Fruit fly (Drosophila melanogaster) whole organism, embryonic: ENCODE measurements around the gene CG32170.
A peak's percentile ranks its signal among the peaks of the same experiment; 100 is the strongest.

Experiments
- ATbp ChIP-seq: fragments of 200-800 bp; sonication (Bioruptor generic); optimal IDR thresholded peaks from 2 replicates; lab custom pipeline; 2017; ENCODE audit warnings: missing biosample characterization, mild to moderate bottlenecking, missing genetic modification characterization, missing genetic modification reagents
- Blimp-1 ChIP-seq: fragments of 200-800 bp; sonication (Bioruptor generic); optimal IDR thresholded peaks from 3 replicates; lab custom pipeline; 2018; ENCODE audit warnings: missing biosample characterization, missing genetic modification characterization, mild to moderate bottlenecking, moderate library complexity, missing genetic modification reagents
- BtbVII ChIP-seq: fragments of 200-800 bp; sonication (Bioruptor generic); optimal IDR thresholded peaks from 3 replicates; lab custom pipeline; 2017; ENCODE audit warnings: missing biosample characterization, mild to moderate bottlenecking, missing genetic modification characterization
- CG10267 ChIP-seq: fragments of 200-800 bp; sonication (Bioruptor generic); optimal IDR thresholded peaks from 2 replicates; lab custom pipeline; 2018; ENCODE audit warnings: missing biosample characterization, mild to moderate bottlenecking, missing genetic modification characterization, moderate library complexity
- CG10979 ChIP-seq: fragments of 200-800 bp; sonication (Bioruptor generic); optimal IDR thresholded peaks from 2 replicates; lab custom pipeline; 2018; ENCODE audit warnings: missing biosample characterization, mild to moderate bottlenecking, missing genetic modification characterization, moderate library complexity
- CG11695 ChIP-seq: fragments of 200-800 bp; sonication (Bioruptor generic); IDR thresholded peaks from 3 replicates; pipeline ENCODE4 v1.3.6; 2022; ENCODE audit warnings: missing biosample characterization, missing genetic modification characterization
- CG11696 ChIP-seq: fragments of 200-800 bp; sonication (Bioruptor generic); IDR thresholded peaks from 2 replicates; pipeline ENCODE4 v1.3.6; 2022; ENCODE audit warnings: missing biosample characterization, missing genetic modification characterization
- CG1602 ChIP-seq: fragments of 200-800 bp; sonication (Bioruptor generic); optimal IDR thresholded peaks from 3 replicates; lab custom pipeline; 2016; ENCODE audit warnings: missing biosample characterization, missing genetic modification characterization
- CG1647 ChIP-seq: fragments of 200-800 bp; sonication (Bioruptor generic); optimal IDR thresholded peaks from 3 replicates; lab custom pipeline; 2016; ENCODE audit warnings: missing biosample characterization, missing genetic modification characterization
- CG17359 ChIP-seq: fragments of 200-800 bp; sonication (Bioruptor generic); optimal IDR thresholded peaks from 3 replicates; lab custom pipeline; 2018; ENCODE audit warnings: missing biosample characterization, mild to moderate bottlenecking, missing genetic modification characterization, moderate library complexity
- CG17361 ChIP-seq: fragments of 200-800 bp; sonication (Bioruptor generic); IDR thresholded peaks from 3 replicates; pipeline ENCODE4 v1.3.6; 2022; ENCODE audit warnings: missing biosample characterization, missing genetic modification characterization
- CG18262 ChIP-seq: fragments of 200-800 bp; optimal IDR thresholded peaks from 3 replicates; lab custom pipeline; 2019; ENCODE audit warnings: missing biosample characterization, mild to moderate bottlenecking, missing genetic modification characterization, moderate library complexity
- CG18619 ChIP-seq: fragments of 200-800 bp; sonication (Bioruptor generic); optimal IDR thresholded peaks from 3 replicates; lab custom pipeline; 2017; ENCODE audit warnings: missing biosample characterization, mild to moderate bottlenecking, missing genetic modification characterization
- CG2120 ChIP-seq: fragments of 200-800 bp; sonication (Bioruptor generic); optimal IDR thresholded peaks from 3 replicates; lab custom pipeline; 2016; ENCODE audit warnings: missing biosample characterization, missing genetic modification characterization
- CG2712 ChIP-seq: fragments of 200-800 bp; optimal IDR thresholded peaks from 3 replicates; lab custom pipeline; 2019; ENCODE audit warnings: missing biosample characterization, mild to moderate bottlenecking, missing genetic modification characterization, moderate library complexity
- CG3838 ChIP-seq: fragments of 200-800 bp; sonication (Bioruptor generic); optimal IDR thresholded peaks from 3 replicates; lab custom pipeline; 2016; ENCODE audit warnings: missing biosample characterization, missing genetic modification characterization
- CG4424 ChIP-seq: fragments of 200-800 bp; sonication (Bioruptor generic); optimal IDR thresholded peaks from 3 replicates; lab custom pipeline; 2016; ENCODE audit warnings: missing biosample characterization, missing genetic modification characterization
- CG6683 ChIP-seq: fragments of 200-800 bp; sonication (Bioruptor generic); optimal IDR thresholded peaks from 2 replicates; lab custom pipeline; 2017; ENCODE audit warnings: missing biosample characterization, mild to moderate bottlenecking, missing genetic modification characterization, missing genetic modification reagents
- CG8924 ChIP-seq: fragments of 200-800 bp; optimal IDR thresholded peaks from 3 replicates; lab custom pipeline; 2019; ENCODE audit warnings: missing biosample characterization, mild to moderate bottlenecking, missing genetic modification characterization, moderate library complexity
- CTCF ChIP-seq: fragments of 200-800 bp; sonication (Bioruptor generic); optimal IDR thresholded peaks from 2 replicates; lab custom pipeline; 2017; ENCODE audit warnings: missing biosample characterization, mild to moderate bottlenecking, missing genetic modification characterization, moderate library complexity
- CoRest ChIP-seq: fragments of 200-800 bp; sonication (Bioruptor generic); optimal IDR thresholded peaks from 3 replicates; lab custom pipeline; 2018; ENCODE audit warnings: missing biosample characterization, mild to moderate bottlenecking, missing genetic modification characterization, moderate library complexity
- D19A ChIP-seq: fragments of 200-800 bp; optimal IDR thresholded peaks from 3 replicates; lab custom pipeline; 2019; ENCODE audit warnings: missing biosample characterization, mild to moderate bottlenecking, missing genetic modification characterization, moderate library complexity
- Doc2 ChIP-seq: fragments of 200-800 bp; sonication (Bioruptor generic); IDR thresholded peaks from 2 replicates; pipeline ENCODE4 v1.3.6; 2022; ENCODE audit warnings: missing biosample characterization, missing genetic modification characterization
- Ets97D ChIP-seq: fragments of 200-800 bp; sonication (Bioruptor generic); optimal IDR thresholded peaks from 3 replicates; lab custom pipeline; 2016; ENCODE audit warnings: missing biosample characterization, missing genetic modification characterization
- Fer1 ChIP-seq: fragments of 200-800 bp; sonication (Bioruptor generic); optimal IDR thresholded peaks from 2 replicates; lab custom pipeline; 2017; ENCODE audit warnings: missing biosample characterization, mild to moderate bottlenecking, missing genetic modification characterization
- H2.0 ChIP-seq: fragments of 200-800 bp; sonication (Bioruptor generic); IDR thresholded peaks from 2 replicates; pipeline ENCODE4 v1.3.6; 2022; ENCODE audit warnings: missing biosample characterization, missing genetic modification characterization
- HHEX ChIP-seq: fragments of 200-800 bp; sonication (Bioruptor generic); optimal IDR thresholded peaks from 3 replicates; lab custom pipeline; 2017; ENCODE audit warnings: missing biosample characterization, mild to moderate bottlenecking, missing genetic modification characterization, missing genetic modification reagents
- Hmr ChIP-seq: fragments of 200-800 bp; sonication (Bioruptor generic); optimal IDR thresholded peaks from 3 replicates; lab custom pipeline; 2017; ENCODE audit warnings: mild to moderate bottlenecking, missing biosample characterization, missing genetic modification reagents, missing genetic modification characterization
- MTF-1 ChIP-seq: fragments of 200-800 bp; sonication (Bioruptor generic); optimal IDR thresholded peaks from 2 replicates; lab custom pipeline; 2018; ENCODE audit warnings: missing biosample characterization, mild to moderate bottlenecking, missing genetic modification characterization, borderline replicate concordance
- Oli ChIP-seq: fragments of 200-800 bp; sonication (Bioruptor generic); optimal IDR thresholded peaks from 2 replicates; lab custom pipeline; 2018; ENCODE audit warnings: missing biosample characterization, mild to moderate bottlenecking, missing genetic modification characterization, moderate library complexity
- Sox100B ChIP-seq: fragments of 200-800 bp; sonication (Bioruptor generic); optimal IDR thresholded peaks from 3 replicates; lab custom pipeline; 2018; ENCODE audit warnings: missing biosample characterization, mild to moderate bottlenecking, missing genetic modification characterization
- Xbp1 ChIP-seq: fragments of 200-800 bp; sonication (Bioruptor generic); optimal IDR thresholded peaks from 3 replicates; lab custom pipeline; 2016; ENCODE audit warnings: missing biosample characterization, mild to moderate bottlenecking, missing genetic modification characterization
- ac ChIP-seq: fragments of 200-800 bp; sonication (Bioruptor generic); optimal IDR thresholded peaks from 3 replicates; lab custom pipeline; 2017; ENCODE audit warnings: missing biosample characterization, mild to moderate bottlenecking, missing genetic modification characterization
- bcd ChIP-seq: fragments of 200-800 bp; sonication (Bioruptor generic); optimal IDR thresholded peaks from 2 replicates; lab custom pipeline; 2017; ENCODE audit warnings: missing biosample characterization, mild to moderate bottlenecking, missing genetic modification characterization
- cwo ChIP-seq: fragments of 200-800 bp; sonication (Bioruptor generic); optimal IDR thresholded peaks from 3 replicates; lab custom pipeline; 2017; ENCODE audit warnings: missing biosample characterization, missing genetic modification characterization, mild to moderate bottlenecking, moderate library complexity, missing genetic modification reagents
- dmrt11E ChIP-seq: fragments of 200-800 bp; sonication (Bioruptor generic); optimal IDR thresholded peaks from 3 replicates; lab custom pipeline; 2018; ENCODE audit warnings: missing biosample characterization, mild to moderate bottlenecking, missing genetic modification characterization, moderate library complexity
- dmrt99B ChIP-seq: fragments of 200-800 bp; sonication (Bioruptor generic); optimal IDR thresholded peaks from 2 replicates; lab custom pipeline; 2018; ENCODE audit warnings: missing biosample characterization, mild to moderate bottlenecking, missing genetic modification characterization, moderate library complexity
- dysf ChIP-seq: fragments of 200-800 bp; sonication (Bioruptor generic); IDR thresholded peaks from 3 replicates; pipeline ENCODE4 v1.3.6; 2022; ENCODE audit warnings: missing biosample characterization, missing genetic modification characterization
- esg ChIP-seq: fragments of 200-800 bp; sonication (Bioruptor generic); conservative IDR thresholded peaks from 2 replicates; pipeline ENCODE4 v1.3.6; 2022; ENCODE audit warnings: missing biosample characterization, missing genetic modification characterization
- fd96Cb ChIP-seq: fragments of 200-800 bp; sonication (Bioruptor generic); optimal IDR thresholded peaks from 2 replicates; lab custom pipeline; 2018; ENCODE audit warnings: missing biosample characterization, mild to moderate bottlenecking, missing genetic modification characterization, moderate library complexity
- gem ChIP-seq: fragments of 200-800 bp; sonication (Bioruptor generic); optimal IDR thresholded peaks from 2 replicates; lab custom pipeline; 2019; ENCODE audit warnings: missing biosample characterization, mild to moderate bottlenecking, missing genetic modification characterization, moderate library complexity
- grau ChIP-seq: fragments of 200-800 bp; optimal IDR thresholded peaks from 3 replicates; lab custom pipeline; 2019; ENCODE audit warnings: missing biosample characterization, mild to moderate bottlenecking, missing genetic modification characterization, moderate library complexity
- ind ChIP-seq: fragments of 200-800 bp; sonication (Bioruptor generic); optimal IDR thresholded peaks from 3 replicates; lab custom pipeline; 2016; ENCODE audit warnings: missing biosample characterization, missing genetic modification characterization
- klu ChIP-seq: fragments of 200-800 bp; sonication (Bioruptor generic); IDR thresholded peaks from 2 replicates; pipeline ENCODE4 v1.3.6; 2022; ENCODE audit warnings: missing biosample characterization, missing genetic modification characterization
- lab ChIP-seq: fragments of 200-800 bp; sonication (Bioruptor generic); optimal IDR thresholded peaks from 3 replicates; lab custom pipeline; 2017; ENCODE audit warnings: missing biosample characterization, missing genetic modification characterization, mild to moderate bottlenecking, moderate library complexity, missing genetic modification reagents
- org-1 ChIP-seq: fragments of 200-800 bp; sonication (Bioruptor generic); optimal IDR thresholded peaks from 2 replicates; lab custom pipeline; 2017; ENCODE audit warnings: missing biosample characterization, missing genetic modification characterization
- pita ChIP-seq: fragments of 200-800 bp; sonication (Bioruptor generic); optimal IDR thresholded peaks from 2 replicates; lab custom pipeline; 2017; ENCODE audit warnings: missing biosample characterization, mild to moderate bottlenecking, missing genetic modification characterization
- ro ChIP-seq: fragments of 200-800 bp; sonication (Bioruptor generic); IDR thresholded peaks from 2 replicates; pipeline ENCODE4 v1.3.6; 2022; ENCODE audit warnings: missing biosample characterization, missing genetic modification characterization
- toy ChIP-seq: fragments of 200-800 bp; sonication (Bioruptor generic); IDR thresholded peaks from 2 replicates; pipeline ENCODE4 v1.3.6; 2022; ENCODE audit warnings: missing biosample characterization, missing genetic modification characterization
- unpg ChIP-seq: fragments of 200-800 bp; sonication (Bioruptor generic); optimal IDR thresholded peaks from 3 replicates; lab custom pipeline; 2018; ENCODE audit warnings: missing biosample characterization, mild to moderate bottlenecking, missing genetic modification characterization, moderate library complexity

Gene CG32170

dm6 chr3L:16870723-16871137 lies 6.4 kb upstream of the CG32170 start (continued):
- TF ChIP-seq Fer1 (GFP tag; lab: Kevin White, UChicago) (peak; percentile 15), grau (tag; lab: Kevin White, UChicago) (peak; percentile 49), CG1602 (GFP tag; lab: Kevin White, UChicago) (peak; percentile 18), ro (no peak), pita (GFP tag; lab: Kevin White, UChicago) (no peak), CoRest (peak; percentile 35), CG6683 (GFP tag; lab: Kevin White, UChicago) (peak; percentile 11), Blimp-1 (GFP tag; lab: Kevin White, UChicago) (peak; percentile 58), CG10979 (tag; lab: Kevin White, UChicago) (peak; percentile 47), H2.0 (GFP tag; lab: Robert Waterston, UW) (0 out of 2 replicates have a peak, but pooled peaks have one; percentile 20), CG2712 (tag; lab: Kevin White, UChicago) (peak; percentile 57), ac (no peak), CG3838 (GFP tag; lab: Kevin White, UChicago) (no peak), esg (no peak), BtbVII (GFP tag; lab: Kevin White, UChicago) (peak; percentile 31), CG17361 (GFP tag; lab: Robert Waterston, UW) (peak; percentile 47; the same call in 2 of the 3 replicates), unpg (peak; percentile 32), Doc2 (GFP tag; lab: Robert Waterston, UW) (no peak), ind (GFP tag; lab: Kevin White, UChicago) (peak; percentile 12), cwo (GFP tag; lab: Kevin White, UChicago) (peak; percentile 18), CG1647 (GFP tag; lab: Kevin White, UChicago) (no peak), HHEX (peak; percentile 56), CG17359 (tag; lab: Kevin White, UChicago) (peak; percentile 34), fd96Cb (tag; lab: Kevin White, UChicago) (peak; percentile 46), Ets97D (GFP tag; lab: Kevin White, UChicago) (no peak), ATbp (GFP tag; lab: Kevin White, UChicago) (peak; percentile 42), CTCF (GFP tag; lab: Kevin White, UChicago) (peak; percentile 14), CG8924 (tag; lab: Kevin White, UChicago) (peak; percentile 48), CG18619 (GFP tag; lab: Kevin White, UChicago) (peak; percentile 1), lab (GFP tag; lab: Kevin White, UChicago) (peak; percentile 50), gem (peak; percentile 62), CG10267 (tag; lab: Kevin White, UChicago) (peak; percentile 43), dysf (GFP tag; lab: Robert Waterston, UW) (peak; percentile 28; the same call in 1 of the 3 replicates), toy (GFP tag; lab: Robert Waterston, UW) (no peak), CG11695 (GFP tag; lab: Robert Waterston, UW) (0 out of 3 replicates have a peak, but pooled peaks have one; percentile 22), CG18262 (tag; lab: Kevin White, UChicago) (peak; percentile 63), MTF-1 (GFP tag; lab: Kevin White, UChicago) (no peak), dmrt99B (tag; lab: Kevin White, UChicago) (peak; percentile 53), dmrt11E (tag; lab: Kevin White, UChicago) (no peak), bcd (GFP tag; lab: Kevin White, UChicago) (peak; percentile 41), Xbp1 (GFP tag; lab: Kevin White, UChicago) (peak; percentile 8), D19A (tag; lab: Kevin White, UChicago) (peak; percentile 29), CG4424 (GFP tag; lab: Kevin White, UChicago) (no peak), klu (GFP tag; lab: Robert Waterston, UW) (no peak), org-1 (GFP tag; lab: Kevin White, UChicago) (peak; percentile 31), CG2120 (peak; percentile 1), Hmr (peak; percentile 17), Oli (peak; percentile 35), CG11696 (GFP tag; lab: Robert Waterston, UW) (peak; percentile 75), Sox100B (GFP tag; lab: Kevin White, UChicago) (peak; percentile 55)
